Worm (Caenorhabditis elegans): ENCODE results near the gene mask-1.
A peak's percentile ranks its signal among the peaks of the same experiment; 100 is the strongest.

mask-1 gene

ce11 chrIV:10344621-10345020 lies 30.1 kb upstream of the mask-1 start (continued):
- TF ChIP-seq nhr-84 (tag; optimal IDR thresholded peaks at IDR 0.05): no peak
- TF ChIP-seq grh-1 (GFP tag; IDR thresholded peaks at IDR 0.05): no peak
- no peak for TF ChIP-seq fkh-4 (tag; optimal IDR thresholded peaks at IDR 0.05; ENCODE audit: borderline replicate concordance)
- no peak for TF ChIP-seq mef-2 (tag; optimal IDR thresholded peaks at IDR 0.05)
- TF ChIP-seq mdl-1 (tag; optimal IDR thresholded peaks at IDR 0.05): no peak
- TF ChIP-seq efl-1 (optimal IDR thresholded peaks at IDR 0.05): peak in 1 of 2 experiments; percentile 41
- no peak for TF ChIP-seq efl-1 (GFP tag; optimal IDR thresholded peaks at IDR 0.05 in 1 of 2)
- no peak for TF ChIP-seq tlp-1 (tag; optimal IDR thresholded peaks at IDR 0.05)
- no peak for TF ChIP-seq C16A3.4 (tag; optimal IDR thresholded peaks at IDR 0.05)
- peak; percentile 46 for TF ChIP-seq swsn-7 (tag; optimal IDR thresholded peaks at IDR 0.05)
- TF ChIP-seq xbp-1 (tag; optimal IDR thresholded peaks at IDR 0.05): peak; percentile 23
- TF ChIP-seq F16B12.6 (tag; optimal IDR thresholded peaks at IDR 0.05): no peak
- TF ChIP-seq ceh-90 (tag; optimal IDR thresholded peaks at IDR 0.05): no peak
- peak; percentile 52 for TF ChIP-seq fkh-8 (tag; optimal IDR thresholded peaks at IDR 0.05)
- no peak for TF ChIP-seq zag-1 (tag; optimal IDR thresholded peaks at IDR 0.05)
- TF ChIP-seq rnt-1 (tag; optimal IDR thresholded peaks at IDR 0.05): peak; percentile 70
- TF ChIP-seq vab-15 (tag; optimal IDR thresholded peaks at IDR 0.05): no peak
- TF ChIP-seq lin-15B (tag; optimal IDR thresholded peaks at IDR 0.05): no peak
- peak in 2 of 3 experiments; percentile 14 to 63 for TF ChIP-seq ceh-82 (tag; optimal IDR thresholded peaks at IDR 0.05)
- no peak for TF ChIP-seq ceh-8 (GFP tag; optimal IDR thresholded peaks at IDR 0.05)
- TF ChIP-seq egl-13 (tag; optimal IDR thresholded peaks at IDR 0.05): peak; percentile 20
- TF ChIP-seq hlh-17 (GFP tag; optimal IDR thresholded peaks at IDR 0.05; ENCODE audit: borderline replicate concordance): no peak
- no peak for TF ChIP-seq nhr-47 (tag; optimal IDR thresholded peaks at IDR 0.05)
- TF ChIP-seq unc-130 (tag; optimal IDR thresholded peaks at IDR 0.05): no peak
- peak in 1 of 2 experiments; percentile 22 for TF ChIP-seq lin-35 (GFP tag; optimal IDR thresholded peaks at IDR 0.05)
- no peak for TF ChIP-seq isw-1 (GFP tag; IDR thresholded peaks at IDR 0.05)
- no peak for TF ChIP-seq zip-4 (GFP tag; optimal IDR thresholded peaks at IDR 0.05)
- TF ChIP-seq irx-1 (tag; optimal IDR thresholded peaks at IDR 0.05): no peak
- no peak for TF ChIP-seq jun-1 (tag; optimal IDR thresholded peaks at IDR 0.05)
- TF ChIP-seq efl-3 (GFP tag; optimal IDR thresholded peaks at IDR 0.05): no peak
- no peak for TF ChIP-seq dpl-1 (GFP tag; optimal IDR thresholded peaks at IDR 0.05)
- no peak for TF ChIP-seq elt-2 (tag; optimal IDR thresholded peaks at IDR 0.05)
- no peak for TF ChIP-seq skn-1 (tag; optimal IDR thresholded peaks at IDR 0.05)
- no peak for TF ChIP-seq nhr-12 (tag; optimal IDR thresholded peaks at IDR 0.05)
- no peak for TF ChIP-seq unc-98 (GFP tag; IDR thresholded peaks at IDR 0.05)
- no peak for TF ChIP-seq nhr-90 (tag; optimal IDR thresholded peaks at IDR 0.05; ENCODE audit: poor library complexity)
- no peak for TF ChIP-seq ama-1 (optimal IDR thresholded peaks at IDR 0.05)
- TF ChIP-seq unc-62 (GFP tag; optimal IDR thresholded peaks at IDR 0.05): no peak
- TF ChIP-seq C34B4.2 (tag; optimal IDR thresholded peaks at IDR 0.05): no peak
- TF ChIP-seq unc-30 (tag; optimal IDR thresholded peaks at IDR 0.05): no peak

- TF ChIP-seq lin-15B (tag; optimal IDR thresholded peaks at IDR 0.05): no peak
- no peak for TF ChIP-seq nhr-77 (tag; optimal IDR thresholded peaks at IDR 0.05)
- peak; percentile 15 for TF ChIP-seq dsc-1 (tag; optimal IDR thresholded peaks at IDR 0.05)
- TF ChIP-seq nhr-90 (tag; optimal IDR thresholded peaks at IDR 0.05; ENCODE audit: poor library complexity): no peak
These were observed 29.2 kb upstream of the mask-1 start for ce11 chrIV:10345486-10345885.

ce11 chrIV:10345990-10346389 lies 28.7 kb upstream of the mask-1 start:
- no peak for TF ChIP-seq egl-13 (tag; optimal IDR thresholded peaks at IDR 0.05)
- TF ChIP-seq ceh-8 (GFP tag; optimal IDR thresholded peaks at IDR 0.05): peak; percentile 18
- no peak for TF ChIP-seq hpl-2 (GFP tag; optimal IDR thresholded peaks at IDR 0.05)
- TF ChIP-seq pag-3 (tag; optimal IDR thresholded peaks at IDR 0.05; ENCODE audit: borderline replicate concordance, insufficient read depth): no peak
- peak; percentile 40 for TF ChIP-seq tbx-2 (tag; optimal IDR thresholded peaks at IDR 0.05)
- TF ChIP-seq nhr-20 (tag; optimal IDR thresholded peaks at IDR 0.05): peak; percentile 66
- peak; percentile 85 for TF ChIP-seq mep-1 (tag; optimal IDR thresholded peaks at IDR 0.05)
- peak; percentile 43 to 49 for TF ChIP-seq efl-1 (optimal IDR thresholded peaks at IDR 0.05)
- peak in 1 of 2 experiments; percentile 88 for TF ChIP-seq efl-1 (GFP tag; optimal IDR thresholded peaks at IDR 0.05 in 1 of 2)
- TF ChIP-seq elt-3 (tag; optimal IDR thresholded peaks at IDR 0.05): peak in 1 of 6 experiments; percentile 79
- TF ChIP-seq skn-1 (tag; optimal IDR thresholded peaks at IDR 0.05): peak; percentile 54
- TF ChIP-seq C34B4.2 (tag; optimal IDR thresholded peaks at IDR 0.05): no peak
- TF ChIP-seq rnt-1 (tag; optimal IDR thresholded peaks at IDR 0.05): peak; percentile 64
- TF ChIP-seq nhr-90 (tag; optimal IDR thresholded peaks at IDR 0.05; ENCODE audit: poor library complexity): peak; percentile 15
- TF ChIP-seq ceh-63 (GFP tag; optimal IDR thresholded peaks at IDR 0.05): no peak
- peak; percentile 42 for TF ChIP-seq swsn-7 (tag; optimal IDR thresholded peaks at IDR 0.05)
- peak; percentile 67 for TF ChIP-seq nhr-77 (tag; optimal IDR thresholded peaks at IDR 0.05)
- TF ChIP-seq nhr-28 (tag; optimal IDR thresholded peaks at IDR 0.05): no peak
- no peak for TF ChIP-seq unc-130 (tag; optimal IDR thresholded peaks at IDR 0.05)
